Fruit fly (Drosophila melanogaster) whole organism, embryonic: ENCODE measurements around the gene CG14803.

Experiments used
- Antp ChIP-seq: fragments of 200-800 bp; sonication (Bioruptor generic); optimal IDR thresholded peaks from 3 replicates; lab custom pipeline; 2016; ENCODE audit warnings: missing biosample characterization, missing genetic modification characterization
- Bteb2 ChIP-seq: fragments of 200-800 bp; sonication (Bioruptor generic); optimal IDR thresholded peaks from 2 replicates; lab custom pipeline; 2016; ENCODE audit warnings: missing biosample characterization, missing genetic modification characterization
- CG10147 ChIP-seq: fragments of 200-800 bp; sonication (Bioruptor generic); optimal IDR thresholded peaks from 2 replicates; lab custom pipeline; 2019; ENCODE audit warnings: missing biosample characterization, mild to moderate bottlenecking, missing genetic modification characterization, moderate library complexity
- CG10209 ChIP-seq: fragments of 200-800 bp; sonication (Bioruptor generic); optimal IDR thresholded peaks from 3 replicates; lab custom pipeline; 2017; ENCODE audit warnings: missing biosample characterization, mild to moderate bottlenecking, missing genetic modification characterization, missing genetic modification reagents
- CG10979 ChIP-seq: fragments of 200-800 bp; sonication (Bioruptor generic); optimal IDR thresholded peaks from 2 replicates; lab custom pipeline; 2018; ENCODE audit warnings: missing biosample characterization, mild to moderate bottlenecking, missing genetic modification characterization, moderate library complexity
- CG11398 ChIP-seq: fragments of 200-800 bp; sonication (Bioruptor generic); optimal IDR thresholded peaks from 2 replicates; lab custom pipeline; 2016; ENCODE audit warnings: missing biosample characterization, missing genetic modification characterization
- CG12155 ChIP-seq: fragments of 200-800 bp; sonication (Bioruptor generic); optimal IDR thresholded peaks from 3 replicates; lab custom pipeline; 2016; ENCODE audit warnings: missing biosample characterization, missing genetic modification characterization
- CG12219 ChIP-seq: fragments of 200-800 bp; sonication (Bioruptor generic); optimal IDR thresholded peaks from 3 replicates; lab custom pipeline; 2018; ENCODE audit warnings: missing biosample characterization, mild to moderate bottlenecking, missing genetic modification characterization
- CG1233 ChIP-seq: fragments of 200-800 bp; sonication (Bioruptor generic); optimal IDR thresholded peaks from 4 replicates; lab custom pipeline; 2018; ENCODE audit warnings: missing biosample characterization, mild to moderate bottlenecking, missing genetic modification characterization
- CG14667 ChIP-seq: fragments of 200-800 bp; sonication (Bioruptor generic); IDR thresholded peaks from 2 replicates; pipeline ENCODE4 v1.3.6; 2022; ENCODE audit warnings: missing biosample characterization, missing genetic modification characterization
- CG1647 ChIP-seq: fragments of 200-800 bp; sonication (Bioruptor generic); optimal IDR thresholded peaks from 3 replicates; lab custom pipeline; 2016; ENCODE audit warnings: missing biosample characterization, missing genetic modification characterization
- CG17186 ChIP-seq: fragments of 200-800 bp; sonication (Bioruptor generic); optimal IDR thresholded peaks from 3 replicates; lab custom pipeline; 2017; ENCODE audit warnings: missing biosample characterization, missing genetic modification reagents, missing genetic modification characterization
- CG33557 ChIP-seq: fragments of 200-800 bp; sonication (Bioruptor generic); optimal IDR thresholded peaks from 2 replicates; lab custom pipeline; 2019; ENCODE audit warnings: missing biosample characterization, mild to moderate bottlenecking, missing genetic modification characterization, moderate library complexity
- CG3407 ChIP-seq: fragments of 200-800 bp; sonication (Bioruptor generic); optimal IDR thresholded peaks from 2 replicates; lab custom pipeline; 2018; ENCODE audit warnings: missing biosample characterization, mild to moderate bottlenecking, missing genetic modification characterization
- CG34224 ChIP-seq: fragments of 200-800 bp; sonication (Bioruptor generic); IDR thresholded peaks from 3 replicates; pipeline ENCODE4 v1.3.6; 2022; ENCODE audit warnings: missing biosample characterization, missing genetic modification characterization; ENCODE audit not compliant: partially characterized antibody
- CG34422 ChIP-seq: fragments of 200-800 bp; sonication (Bioruptor generic); IDR thresholded peaks from 3 replicates; pipeline ENCODE4 v1.3.6; 2022; ENCODE audit warnings: missing biosample characterization, missing genetic modification characterization
- CG5953 ChIP-seq: fragments of 200-800 bp; sonication (Bioruptor generic); IDR thresholded peaks from 2 replicates; pipeline ENCODE4 v1.3.6; 2022; ENCODE audit warnings: missing biosample characterization, missing genetic modification characterization
- CG9437 ChIP-seq: fragments of 200-800 bp; sonication (Bioruptor generic); optimal IDR thresholded peaks from 2 replicates; lab custom pipeline; 2018; ENCODE audit warnings: missing biosample characterization, mild to moderate bottlenecking, missing genetic modification characterization
- Dll ChIP-seq: fragments of 200-800 bp; sonication (Bioruptor generic); IDR thresholded peaks from 4 replicates; pipeline ENCODE4 v1.3.6; 2022; ENCODE audit warnings: missing biosample characterization, missing genetic modification characterization; ENCODE audit not compliant: partially characterized antibody
- Dp ChIP-seq: fragments of 200-800 bp; sonication (Bioruptor generic); optimal IDR thresholded peaks from 2 replicates; lab custom pipeline; 2018; ENCODE audit warnings: missing biosample characterization, mild to moderate bottlenecking, missing genetic modification characterization, moderate library complexity
- Drgx ChIP-seq: fragments of 200-800 bp; sonication (Bioruptor generic); IDR thresholded peaks from 2 replicates; pipeline ENCODE4 v1.3.6; 2022; ENCODE audit warnings: missing biosample characterization, missing genetic modification characterization
- Fer3 ChIP-seq: fragments of 200-800 bp; sonication (Bioruptor generic); optimal IDR thresholded peaks from 2 replicates; lab custom pipeline; 2018; ENCODE audit warnings: missing biosample characterization, mild to moderate bottlenecking, missing genetic modification characterization, moderate library complexity
- Lhr ChIP-seq: fragments of 200-800 bp; sonication (Bioruptor generic); optimal IDR thresholded peaks from 3 replicates; lab custom pipeline; 2017; ENCODE audit warnings: mild to moderate bottlenecking, missing biosample characterization, missing genetic modification reagents, missing genetic modification characterization
- Lim3 ChIP-seq: fragments of 200-800 bp; sonication (Bioruptor generic); IDR thresholded peaks from 2 replicates; pipeline ENCODE4 v1.3.6; 2022; ENCODE audit warnings: missing biosample characterization, missing genetic modification characterization
- Lpt ChIP-seq: fragments of >200 bp; optimal IDR thresholded peaks from 2 replicates; lab custom pipeline; 2018; ENCODE audit warnings: missing biosample characterization, missing genetic modification characterization
- MESR4 ChIP-seq: fragments of 200-800 bp; sonication (Bioruptor generic); optimal IDR thresholded peaks from 2 replicates; lab custom pipeline; 2018; ENCODE audit warnings: missing biosample characterization, mild to moderate bottlenecking, missing genetic modification characterization, moderate library complexity
- Mrtf ChIP-seq: fragments of 200-800 bp; sonication (Bioruptor generic); IDR thresholded peaks from 3 replicates; pipeline ENCODE4 v1.3.6; 2022; ENCODE audit warnings: missing biosample characterization, missing genetic modification characterization
- NC2β ChIP-seq: fragments of 200-800 bp; sonication (Bioruptor generic); optimal IDR thresholded peaks from 2 replicates; lab custom pipeline; 2016; ENCODE audit warnings: missing biosample characterization, missing genetic modification characterization
- NFAT ChIP-seq: fragments of 200-800 bp; sonication (Bioruptor generic); IDR thresholded peaks from 2 replicates; pipeline ENCODE4 v1.3.6; 2022; ENCODE audit warnings: missing biosample characterization, missing genetic modification characterization
- Scr ChIP-seq: fragments of 200-800 bp; sonication (Bioruptor generic); IDR thresholded peaks from 2 replicates; pipeline ENCODE4 v1.3.6; 2022; ENCODE audit warnings: missing biosample characterization, missing genetic modification characterization; ENCODE audit not compliant: partially characterized antibody
- Six4 ChIP-seq: fragments of 200-800 bp; sonication (Bioruptor generic); optimal IDR thresholded peaks from 2 replicates; lab custom pipeline; 2016; ENCODE audit warnings: missing biosample characterization, missing genetic modification characterization
- Sry-β ChIP-seq: fragments of 200-800 bp; sonication (Bioruptor generic); optimal IDR thresholded peaks from 2 replicates; lab custom pipeline; 2018; ENCODE audit warnings: missing biosample characterization, mild to moderate bottlenecking, missing genetic modification characterization, moderate library complexity
- al ChIP-seq: fragments of 200-800 bp; sonication (Bioruptor generic); IDR thresholded peaks from 2 replicates; pipeline ENCODE4 v1.3.6; 2022; ENCODE audit warnings: missing biosample characterization, missing genetic modification characterization
- ase ChIP-seq: fragments of 200-800 bp; sonication (Bioruptor generic); IDR thresholded peaks from 3 replicates; pipeline ENCODE4 v1.3.6; 2022; ENCODE audit warnings: missing biosample characterization, missing genetic modification characterization
- az2 ChIP-seq: fragments of 200-800 bp; sonication (Bioruptor generic); optimal IDR thresholded peaks from 3 replicates; lab custom pipeline; 2016; ENCODE audit warnings: missing biosample characterization, missing genetic modification characterization
- btn ChIP-seq: fragments of 200-800 bp; sonication (Bioruptor generic); optimal IDR thresholded peaks from 2 replicates; lab custom pipeline; 2016; ENCODE audit warnings: missing biosample characterization, missing genetic modification characterization
- cad ChIP-seq: fragments of >200 bp; optimal IDR thresholded peaks from 2 replicates; lab custom pipeline; 2017; ENCODE audit warnings: missing biosample characterization, missing genetic modification characterization
- danr ChIP-seq: fragments of 200-800 bp; sonication (Bioruptor generic); IDR thresholded peaks from 2 replicates; pipeline ENCODE4 v1.3.6; 2022; ENCODE audit warnings: missing biosample characterization, missing genetic modification characterization
- dm ChIP-seq: fragments of 200-800 bp; sonication (Bioruptor generic); optimal IDR thresholded peaks from 3 replicates; lab custom pipeline; 2016; ENCODE audit warnings: missing biosample characterization, missing genetic modification characterization
- emc ChIP-seq: fragments of 200-800 bp; sonication (Bioruptor generic); optimal IDR thresholded peaks from 2 replicates; lab custom pipeline; 2016; ENCODE audit warnings: missing biosample characterization, missing genetic modification characterization
- eve ChIP-seq, 2 experiments: fragments of >200 bp; optimal IDR thresholded peaks; 2 replicates each; lab custom pipeline; 2017; ENCODE audit warnings: missing biosample characterization in 2 of 2, missing genetic modification characterization in 2 of 2
- exex ChIP-seq: fragments of 200-800 bp; sonication (Bioruptor generic); optimal IDR thresholded peaks from 4 replicates; lab custom pipeline; 2018; ENCODE audit warnings: missing biosample characterization, mild to moderate bottlenecking, missing genetic modification characterization, moderate library complexity
- gsb ChIP-seq: fragments of 200-800 bp; sonication (Bioruptor generic); IDR thresholded peaks from 2 replicates; pipeline ENCODE4 v1.3.6; 2022; ENCODE audit warnings: missing biosample characterization, missing genetic modification characterization
- lola ChIP-seq, 3 experiments: fragments of >200 bp in 2 of 3; fragments of 200-800 bp in 1 of 3; sonication (Bioruptor generic) in 1 of 3; optimal IDR thresholded peaks; 2 replicates each; lab custom pipeline; 2017 to 2019; ENCODE audit warnings: missing biosample characterization in 3 of 3, missing genetic modification characterization in 3 of 3, mild to moderate bottlenecking in 1 of 3, moderate library complexity in 1 of 3
- luna ChIP-seq: fragments of 200-800 bp; sonication (Bioruptor generic); optimal IDR thresholded peaks from 2 replicates; lab custom pipeline; 2016; ENCODE audit warnings: missing biosample characterization, missing genetic modification characterization
- nerfin-2 ChIP-seq: fragments of 200-800 bp; sonication (Bioruptor generic); IDR thresholded peaks from 2 replicates; pipeline ENCODE4 v1.3.6; 2022; ENCODE audit warnings: missing biosample characterization, missing genetic modification characterization; ENCODE audit not compliant: partially characterized antibody
- ro ChIP-seq: fragments of 200-800 bp; sonication (Bioruptor generic); IDR thresholded peaks from 2 replicates; pipeline ENCODE4 v1.3.6; 2022; ENCODE audit warnings: missing biosample characterization, missing genetic modification characterization
- schlank ChIP-seq: fragments of 200-800 bp; sonication (Bioruptor generic); optimal IDR thresholded peaks from 2 replicates; lab custom pipeline; 2018; ENCODE audit warnings: missing biosample characterization, mild to moderate bottlenecking, missing genetic modification characterization
- slou ChIP-seq: fragments of 200-800 bp; sonication (Bioruptor generic); optimal IDR thresholded peaks from 3 replicates; lab custom pipeline; 2016; ENCODE audit warnings: missing biosample characterization, missing genetic modification characterization
- sqz ChIP-seq: fragments of 200-800 bp; sonication (Bioruptor generic); optimal IDR thresholded peaks from 3 replicates; lab custom pipeline; 2018; ENCODE audit warnings: missing biosample characterization, mild to moderate bottlenecking, missing genetic modification characterization
- tx ChIP-seq: fragments of 200-800 bp; sonication (Bioruptor generic); optimal IDR thresholded peaks from 2 replicates; lab custom pipeline; 2016; ENCODE audit warnings: missing biosample characterization, missing genetic modification characterization

Gene CG14803

dm6 chrX:1880139-1880556, 11.5 kb downstream of the CG14803 start, which contains the start of gene Coa8 (continued):
- TF ChIP-seq emc (GFP tag; lab: Kevin White, UChicago) (no peak), CG9437 (peak; percentile 11), NFAT (GFP tag; lab: Robert Waterston, UW) (peak; percentile 31; the same call in 1 of the 2 replicates), Dp (GFP tag; lab: Kevin White, UChicago) (no peak), NC2β (GFP tag; lab: Kevin White, UChicago) (no peak), Drgx (GFP tag; lab: Robert Waterston, UW) (peak; percentile 46; the same call in 1 of the 2 replicates), Fer3 (tag; lab: Kevin White, UChicago) (peak; percentile 24), Antp (GFP tag; lab: Kevin White, UChicago) (peak; percentile 47), az2 (GFP tag; lab: Kevin White, UChicago) (no peak), Scr (peak; percentile 11), al (GFP tag; lab: Robert Waterston, UW) (no peak; the same call in 1 of the 2 replicates), CG14667 (GFP tag; lab: Robert Waterston, UW) (peak; percentile 30; the same call in 1 of the 2 replicates), CG1233 (GFP tag; lab: Kevin White, UChicago) (no peak), CG3407 (GFP tag; lab: Kevin White, UChicago) (no peak), exex (tag; lab: Kevin White, UChicago) (no peak), danr (no peak), Dll (GFP tag; lab: Robert Waterston, UW) (peak; percentile 57), CG12219 (no peak), nerfin-2 (GFP tag; lab: Robert Waterston, UW) (no peak), ase (GFP tag; lab: Robert Waterston, UW) (no peak), CG1647 (GFP tag; lab: Kevin White, UChicago) (no peak), CG10147 (peak; percentile 3), CG12155 (GFP tag; lab: Kevin White, UChicago) (peak; percentile 11), lola (GFP tag; optimal IDR thresholded peaks at IDR 0.05; lab: Kevin White, UChicago) (no peak), btn (GFP tag; lab: Kevin White, UChicago) (peak; percentile 37), Bteb2 (GFP tag; lab: Kevin White, UChicago) (peak; percentile 2), CG11398 (GFP tag; lab: Kevin White, UChicago) (no peak), tx (GFP tag; lab: Kevin White, UChicago) (no peak), Lpt (GFP tag; lab: Kevin White, UChicago) (no peak), dm (GFP tag; lab: Kevin White, UChicago) (no peak), cad (GFP tag; lab: Kevin White, UChicago) (no peak), CG34224 (peak; percentile 12; the same call in 2 of the 3 replicates), luna (GFP tag; lab: Kevin White, UChicago) (no peak), Mrtf (no peak), CG17186 (GFP tag; lab: Kevin White, UChicago) (no peak), CG34422 (GFP tag; lab: Robert Waterston, UW) (0 out of 3 replicates have a peak, but pooled peaks have one; percentile 47), schlank (tag; lab: Kevin White, UChicago) (no peak), gsb (no peak), Six4 (GFP tag; lab: Kevin White, UChicago) (no peak), CG5953 (no peak), Sry-β (GFP tag; lab: Kevin White, UChicago) (no peak), CG33557 (GFP tag; lab: Kevin White, UChicago) (no peak), slou (GFP tag; lab: Kevin White, UChicago) (no peak), CG10979 (tag; lab: Kevin White, UChicago) (no peak), eve (GFP tag; optimal IDR thresholded peaks at IDR 0.05; lab: Kevin White, UChicago) (no peak), Lhr (GFP tag; lab: Kevin White, UChicago) (peak; percentile 31), MESR4 (GFP tag; lab: Kevin White, UChicago) (no peak), Lim3 (GFP tag; lab: Robert Waterston, UW) (no peak), CG10209 (GFP tag; lab: Kevin White, UChicago) (no peak), sqz (GFP tag; lab: Kevin White, UChicago) (no peak), ro (GFP tag; lab: Robert Waterston, UW) (no peak)
